Fruit fly (Drosophila melanogaster): ENCODE results near the gene CG31415.

dm6 chr3R:9739793-9740192 is 3.5 kb upstream of the CG31415 start, which contains the start of gene side-VII:
- TF ChIP-seq rn (GFP tag; IDR thresholded peaks at IDR 0.05) (no peak), Pif1A (GFP tag; optimal IDR thresholded peaks at IDR 0.05) (no peak), CG12605 (GFP tag; IDR thresholded peaks at IDR 0.05) (no peak)

Data from whole organism, pupa.